Worm (Caenorhabditis elegans): ENCODE measurements around the gene ula-1.
A peak's percentile ranks its signal among the peaks of the same experiment; 100 is the strongest.

ula-1 gene

ce11 chrIII:4930154-4930679 lies 10.1 kb upstream of the ula-1 start, which contains the start of gene set-2:
TSS of gene set-2 (minus strand) at chrIII:4930204.
- TF ChIP-seq F39B2.1 (GFP tag; IDR thresholded peaks at IDR 0.05) = peak; percentile 81; the same call in 1 of the 2 replicates
- TF ChIP-seq ceh-100 (GFP tag; IDR thresholded peaks at IDR 0.05) = peak; percentile 50
- no peak for TF ChIP-seq lag-1 (GFP tag; IDR thresholded peaks at IDR 0.05)
- TF ChIP-seq snpc-4 (GFP tag; optimal IDR thresholded peaks at IDR 0.05) = peak; percentile 16
- peak in 1 of 4 experiments; percentile 37 for TF ChIP-seq snpc-4 (tag; optimal IDR thresholded peaks at IDR 0.05)
- no peak for TF ChIP-seq die-1 (tag; optimal IDR thresholded peaks at IDR 0.05)
- TF ChIP-seq athp-1 (tag; optimal IDR thresholded peaks at IDR 0.05) = peak; percentile 75
- TF ChIP-seq chd-7 (tag; optimal IDR thresholded peaks at IDR 0.05) = peak; percentile 19
- TF ChIP-seq D2030.7 (GFP tag; IDR thresholded peaks at IDR 0.05) = peak; percentile 80
- no peak for TF ChIP-seq ztf-3 (GFP tag; optimal IDR thresholded peaks at IDR 0.05)
- no peak for TF ChIP-seq F57A8.1 (GFP tag; optimal IDR thresholded peaks at IDR 0.05)
- TF ChIP-seq cebp-2 (GFP tag; IDR thresholded peaks at IDR 0.05) = no peak
- no peak for TF ChIP-seq ztf-6 (GFP tag; IDR thresholded peaks at IDR 0.05)
- peak; percentile 91 for TF ChIP-seq attf-5 (GFP tag; optimal IDR thresholded peaks at IDR 0.05)
- TF ChIP-seq hmg-1.2 (GFP tag; IDR thresholded peaks at IDR 0.05) = peak; percentile 48
- TF ChIP-seq F49E8.2 (tag; optimal IDR thresholded peaks at IDR 0.05; ENCODE audit: insufficient read depth) = no peak
- TF ChIP-seq dox-1 (GFP tag; IDR thresholded peaks at IDR 0.05) = peak; percentile 90
- peak; percentile 83 for TF ChIP-seq mcd-1 (GFP tag; IDR thresholded peaks at IDR 0.05)
- TF ChIP-seq Y67H2A.10 (GFP tag; conservative IDR thresholded peaks at IDR 0.05) = peak; percentile 45; the same call in 1 of the 2 replicates
- TF ChIP-seq F10E7.11 (tag; optimal IDR thresholded peaks at IDR 0.05) = peak; percentile 38
- TF ChIP-seq repo-1 (tag; optimal IDR thresholded peaks at IDR 0.05) = no peak
- peak; percentile 66 for TF ChIP-seq attf-3 (GFP tag; conservative IDR thresholded peaks at IDR 0.05)
- TF ChIP-seq sdz-38 (tag; optimal IDR thresholded peaks at IDR 0.05) = no peak
- TF ChIP-seq nhr-120 (GFP tag; IDR thresholded peaks at IDR 0.05) = no peak
- TF ChIP-seq nfya-1 (tag; optimal IDR thresholded peaks at IDR 0.05; ENCODE audit: borderline replicate concordance, insufficient read depth) = no peak
- TF ChIP-seq egl-44 (GFP tag; IDR thresholded peaks at IDR 0.05) = peak; percentile 69; the same call in 1 of the 2 replicates
- peak; percentile 52 to 80 for TF ChIP-seq rec-8 (tag; optimal IDR thresholded peaks at IDR 0.05)
- TF ChIP-seq C17E4.6 (GFP tag; IDR thresholded peaks at IDR 0.05) = peak; percentile 59; the same call in 1 of the 2 replicates
- TF ChIP-seq egl-18 (GFP tag; IDR thresholded peaks at IDR 0.05) = no peak
- TF ChIP-seq dpl-1 (GFP tag; optimal IDR thresholded peaks at IDR 0.05) = peak; percentile 92
- peak; percentile 87 for TF ChIP-seq ztf-25 (GFP tag; IDR thresholded peaks at IDR 0.05)
- TF ChIP-seq egrh-3 (GFP tag; IDR thresholded peaks at IDR 0.05) = peak; percentile 43; the same call in 1 of the 2 replicates
- peak; percentile 76 for TF ChIP-seq F33H1.4 (GFP tag; IDR thresholded peaks at IDR 0.05)
- peak; percentile 29; the same call in 1 of the 2 replicates for TF ChIP-seq attf-6 (GFP tag; IDR thresholded peaks at IDR 0.05)
- TF ChIP-seq ceh-40 (GFP tag; IDR thresholded peaks at IDR 0.05) = peak; percentile 54; the same call in 1 of the 2 replicates
- no peak for TF ChIP-seq Y79H2A.3 (GFP tag; conservative IDR thresholded peaks at IDR 0.05)
- TF ChIP-seq let-607 (tag; optimal IDR thresholded peaks at IDR 0.05) = peak in 1 of 2 experiments; percentile 32
- peak; percentile 74 for TF ChIP-seq ztf-18 (tag; optimal IDR thresholded peaks at IDR 0.05)
- peak; percentile 92 for TF ChIP-seq efl-1 (GFP tag; optimal IDR thresholded peaks at IDR 0.05)
- TF ChIP-seq T26A5.8 (tag; optimal IDR thresholded peaks at IDR 0.05) = no peak
- TF ChIP-seq hrde-1 (tag; optimal IDR thresholded peaks at IDR 0.05; ENCODE audit: borderline replicate concordance) = peak; percentile 45
- TF ChIP-seq rcor-1 (GFP tag; IDR thresholded peaks at IDR 0.05) = peak; percentile 81
- TF ChIP-seq let-526 (GFP tag; IDR thresholded peaks at IDR 0.05) = peak; percentile 86
- no peak for TF ChIP-seq somi-1 (GFP tag; optimal IDR thresholded peaks at IDR 0.05)
- peak; percentile 95 for TF ChIP-seq unc-130 (GFP tag; optimal IDR thresholded peaks at IDR 0.05)
- peak; percentile 77 for TF ChIP-seq tlf-1 (GFP tag; optimal IDR thresholded peaks at IDR 0.05)
- TF ChIP-seq him-1 (tag; optimal IDR thresholded peaks at IDR 0.05) = peak; percentile 3

All from whole organism, young adult.